Worm (Caenorhabditis elegans) whole organism, L1 larva: Measurements from ENCODE around the gene rbc-1.

ENCODE experiments used
- C16A3.4 ChIP-seq: fragments of 150-350 bp; optimal IDR thresholded peaks from 2 replicates; lab custom pipeline; 2014; ENCODE audit warnings: missing biosample characterization, missing genetic modification characterization
- F16B12.6 ChIP-seq: fragments of 150-350 bp; optimal IDR thresholded peaks from 2 replicates; lab custom pipeline; 2014; ENCODE audit warnings: missing biosample characterization, missing genetic modification characterization
- Y116A8C.19 ChIP-seq: sonication (generic microtip); optimal IDR thresholded peaks from 2 replicates; lab custom pipeline; 2016; ENCODE audit warnings: missing compliant biosample characterization, missing genetic modification characterization, borderline replicate concordance
- alr-1 ChIP-seq: fragments of 200-800 bp; sonication (Bioruptor generic); optimal IDR thresholded peaks from 2 replicates; lab custom pipeline; 2018; ENCODE audit warnings: borderline replicate concordance, mild to moderate bottlenecking, missing genetic modification characterization, missing compliant biosample characterization
- ceh-63 ChIP-seq: fragments of 200-800 bp; sonication (Bioruptor generic); optimal IDR thresholded peaks from 2 replicates; lab custom pipeline; 2018; ENCODE audit warnings: mild to moderate bottlenecking, missing genetic modification characterization, missing compliant biosample characterization
- ceh-8 ChIP-seq: fragments of 200-800 bp; sonication (Bioruptor generic); optimal IDR thresholded peaks from 2 replicates; lab custom pipeline; 2018; ENCODE audit warnings: mild to moderate bottlenecking, missing genetic modification characterization, moderate library complexity, missing compliant biosample characterization
- efl-1 ChIP-seq, 4 experiments: fragments of 150-350 bp; optimal IDR thresholded peaks in 3 of 4; peaks in 1 of 4; 1 replicate in 1 of 4; 2 replicates in 3 of 4; lab custom pipeline; 2014; ENCODE audit warnings: missing biosample characterization in 2 of 4, missing genetic modification characterization in 2 of 4, missing genetic modification reagents in 2 of 4
- fkh-10 ChIP-seq: sonication (generic microtip); optimal IDR thresholded peaks from 2 replicates; lab custom pipeline; 2017; ENCODE audit warnings: missing biosample characterization, missing genetic modification reagents, missing genetic modification characterization
- fkh-4 ChIP-seq: sonication (generic microtip); optimal IDR thresholded peaks from 2 replicates; lab custom pipeline; 2016; ENCODE audit warnings: missing compliant biosample characterization, missing genetic modification characterization, borderline replicate concordance
- fkh-8 ChIP-seq: sonication (generic microtip); optimal IDR thresholded peaks from 2 replicates; lab custom pipeline; 2016; ENCODE audit warnings: mild to moderate bottlenecking, missing genetic modification characterization, missing compliant biosample characterization
- hlh-4 ChIP-seq: sonication (generic microtip); optimal IDR thresholded peaks from 2 replicates; lab custom pipeline; 2016; ENCODE audit warnings: mild to moderate bottlenecking, missing genetic modification characterization, missing compliant biosample characterization
- hpl-2 ChIP-seq: fragments of 150-350 bp; optimal IDR thresholded peaks from 2 replicates; lab custom pipeline; 2014; ENCODE audit warnings: missing biosample characterization, missing genetic modification reagents, missing genetic modification characterization
- irx-1 ChIP-seq: sonication (generic microtip); optimal IDR thresholded peaks from 2 replicates; lab custom pipeline; 2016; ENCODE audit warnings: missing genetic modification characterization, missing compliant biosample characterization
- isw-1 ChIP-seq: fragments of 200-800 bp; sonication (Bioruptor generic); IDR thresholded peaks from 2 replicates; pipeline ENCODE4 v1.3.6; 2022; ENCODE audit warnings: missing genetic modification characterization, missing compliant biosample characterization
- jun-1 ChIP-seq: fragments of 150-350 bp; optimal IDR thresholded peaks from 2 replicates; lab custom pipeline; 2014; ENCODE audit warnings: missing biosample characterization, missing genetic modification reagents, missing genetic modification characterization
- lin-13 ChIP-seq: fragments of 150-350 bp; optimal IDR thresholded peaks from 2 replicates; lab custom pipeline; 2014; ENCODE audit warnings: missing biosample characterization, missing genetic modification reagents, missing genetic modification characterization
- lin-14 ChIP-seq: fragments of 200-800 bp; sonication (Bioruptor generic); optimal IDR thresholded peaks from 2 replicates; lab custom pipeline; 2018; ENCODE audit warnings: mild to moderate bottlenecking, missing genetic modification characterization, moderate library complexity, missing compliant biosample characterization
- lin-15B ChIP-seq: fragments of 150-350 bp; sonication (generic microtip); optimal IDR thresholded peaks from 3 replicates; lab custom pipeline; 2014; ENCODE audit warnings: missing biosample characterization, missing genetic modification characterization
- lin-35 ChIP-seq, 2 experiments: fragments of 150-350 bp; optimal IDR thresholded peaks; 2 replicates each; lab custom pipeline; 2014; ENCODE audit warnings: missing biosample characterization in 2 of 2, missing genetic modification characterization in 2 of 2, missing genetic modification reagents in 2 of 2
- lir-3 ChIP-seq: sonication (generic microtip); optimal IDR thresholded peaks from 2 replicates; lab custom pipeline; 2016; ENCODE audit warnings: mild to moderate bottlenecking, missing genetic modification characterization, moderate library complexity, missing compliant biosample characterization; ENCODE audit not compliant: poor library complexity
- mdl-1 ChIP-seq, 2 experiments: fragments of 150-350 bp; optimal IDR thresholded peaks; 2 replicates each; lab custom pipeline; 2014 to 2017; ENCODE audit warnings: missing biosample characterization in 2 of 2, missing genetic modification characterization in 2 of 2, inconsistent platforms in 1 of 2
- nhr-11 ChIP-seq: fragments of 150-350 bp; optimal IDR thresholded peaks from 2 replicates; lab custom pipeline; 2014; ENCODE audit warnings: missing biosample characterization, missing genetic modification characterization
- nhr-12 ChIP-seq: sonication (generic microtip); optimal IDR thresholded peaks from 2 replicates; lab custom pipeline; 2017; ENCODE audit warnings: missing biosample characterization, missing genetic modification characterization
- nhr-19 ChIP-seq: fragments of 200-800 bp; sonication (Bioruptor generic); conservative IDR thresholded peaks from 2 replicates; pipeline ENCODE4 v1.3.6; 2022; ENCODE audit warnings: missing genetic modification characterization, missing compliant biosample characterization
- nhr-237 ChIP-seq: fragments of 150-350 bp; optimal IDR thresholded peaks from 2 replicates; lab custom pipeline; 2014; ENCODE audit warnings: missing biosample characterization, missing genetic modification characterization
- nhr-28 ChIP-seq: fragments of 150-350 bp; optimal IDR thresholded peaks from 2 replicates; lab custom pipeline; 2014; ENCODE audit warnings: missing biosample characterization, missing genetic modification characterization
- nhr-71 ChIP-seq: sonication (generic microtip); optimal IDR thresholded peaks from 2 replicates; lab custom pipeline; 2016; ENCODE audit warnings: mild to moderate bottlenecking, missing genetic modification characterization, moderate library complexity, missing compliant biosample characterization
- nhr-76 ChIP-seq: sonication (generic microtip); optimal IDR thresholded peaks from 2 replicates; lab custom pipeline; 2017; ENCODE audit warnings: missing biosample characterization, missing genetic modification characterization
- pax-3 ChIP-seq: fragments of 200-800 bp; sonication (Bioruptor generic); optimal IDR thresholded peaks from 2 replicates; lab custom pipeline; 2018; ENCODE audit warnings: mild to moderate bottlenecking, missing genetic modification characterization, moderate library complexity, missing compliant biosample characterization
- pqm-1 ChIP-seq: sonication (generic microtip); optimal IDR thresholded peaks from 3 replicates; lab custom pipeline; 2017; ENCODE audit warnings: missing biosample characterization, missing genetic modification characterization
- rnt-1 ChIP-seq: sonication (generic microtip); optimal IDR thresholded peaks from 2 replicates; lab custom pipeline; 2016; ENCODE audit warnings: mild to moderate bottlenecking, missing genetic modification characterization, moderate library complexity, missing compliant biosample characterization
- skn-1 ChIP-seq: fragments of 150-350 bp; optimal IDR thresholded peaks from 2 replicates; lab custom pipeline; 2014; ENCODE audit warnings: missing biosample characterization, missing genetic modification characterization
- snu-23 ChIP-seq: sonication (generic microtip); optimal IDR thresholded peaks from 2 replicates; lab custom pipeline; 2016; ENCODE audit warnings: missing genetic modification characterization, missing compliant biosample characterization
- sox-4 ChIP-seq: sonication (generic microtip); optimal IDR thresholded peaks from 2 replicates; lab custom pipeline; 2016; ENCODE audit warnings: missing genetic modification characterization, missing compliant biosample characterization
- sptf-1 ChIP-seq: fragments of 150-350 bp; optimal IDR thresholded peaks from 2 replicates; lab custom pipeline; 2014; ENCODE audit warnings: missing biosample characterization, missing genetic modification characterization
- swsn-7 ChIP-seq: sonication (generic microtip); optimal IDR thresholded peaks from 2 replicates; lab custom pipeline; 2016; ENCODE audit warnings: missing genetic modification characterization, missing compliant biosample characterization
- tbx-2 ChIP-seq: sonication (generic microtip); optimal IDR thresholded peaks from 2 replicates; lab custom pipeline; 2016; ENCODE audit warnings: missing genetic modification characterization, missing compliant biosample characterization
- tlp-1 ChIP-seq: fragments of 150-350 bp; optimal IDR thresholded peaks from 2 replicates; lab custom pipeline; 2014; ENCODE audit warnings: missing biosample characterization, missing genetic modification characterization
- unc-130 ChIP-seq: fragments of 150-350 bp; optimal IDR thresholded peaks from 2 replicates; lab custom pipeline; 2017; ENCODE audit warnings: missing biosample characterization, missing genetic modification characterization, inconsistent platforms
- unc-98 ChIP-seq: fragments of 200-800 bp; sonication (Bioruptor generic); IDR thresholded peaks from 2 replicates; pipeline ENCODE4 v1.3.6; 2022; ENCODE audit warnings: missing genetic modification characterization, missing compliant biosample characterization
- vab-15 ChIP-seq: sonication (generic microtip); optimal IDR thresholded peaks from 2 replicates; lab custom pipeline; 2017; ENCODE audit warnings: missing genotype, mild to moderate bottlenecking, missing genetic modification characterization, missing compliant biosample characterization
- zip-4 ChIP-seq: fragments of 200-800 bp; sonication (Bioruptor generic); optimal IDR thresholded peaks from 2 replicates; lab custom pipeline; 2018; ENCODE audit warnings: mild to moderate bottlenecking, missing genetic modification characterization, moderate library complexity, missing compliant biosample characterization
- ztf-11 ChIP-seq, 2 experiments: sonication (generic microtip); optimal IDR thresholded peaks; 2 replicates each; lab custom pipeline; 2016 to 2017; ENCODE audit warnings: missing genetic modification characterization in 2 of 2, missing biosample characterization in 1 of 2, missing compliant biosample characterization in 1 of 2
- ztf-4 ChIP-seq: fragments of 150-350 bp; optimal IDR thresholded peaks from 2 replicates; lab custom pipeline; 2014; ENCODE audit warnings: missing biosample characterization, missing genetic modification characterization

rbc-1 gene

DNA sequence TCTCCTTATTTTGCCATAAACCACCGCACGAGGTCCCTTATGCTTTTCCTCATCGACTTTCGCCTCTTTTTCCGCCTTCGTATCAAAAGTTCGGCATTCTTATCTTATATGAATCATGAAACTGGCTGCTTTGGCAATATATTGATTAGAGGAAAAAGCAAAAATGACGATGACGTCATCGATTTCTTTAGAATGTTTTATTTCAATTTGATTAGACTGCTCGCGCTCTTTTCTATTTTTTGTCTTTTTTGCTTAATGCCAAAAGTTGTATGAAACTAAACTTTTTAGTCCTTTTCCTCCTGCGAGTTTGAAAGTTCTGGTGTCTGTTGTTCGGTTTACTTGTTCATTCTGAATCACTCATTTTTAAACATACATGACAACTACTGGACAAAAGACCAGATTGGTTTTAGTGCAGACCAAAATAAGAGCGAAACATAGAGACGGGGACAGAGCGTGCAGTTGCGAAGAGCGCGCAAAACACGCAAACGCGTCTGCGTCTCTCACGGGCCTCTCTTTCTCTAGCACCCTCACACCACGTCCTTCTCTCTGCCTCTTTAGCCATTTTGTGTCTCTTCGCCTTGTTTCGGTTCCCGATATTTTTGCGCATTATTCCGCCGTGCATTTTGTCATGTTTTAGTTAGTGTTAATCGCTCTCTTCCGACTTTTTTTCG lies 946 bp upstream of the rbc-1 start (continued):
- TF ChIP-seq unc-98 (GFP tag; lab: Robert Waterston, UW), result no peak
- peak; percentile 23 for TF ChIP-seq isw-1 (GFP tag; lab: Robert Waterston, UW)
- peak; percentile 68 for TF ChIP-seq nhr-71 (tag; lab: Kevin White, UChicago)
- peak; percentile 53 for TF ChIP-seq fkh-8
- TF ChIP-seq rnt-1 (tag; lab: Kevin White, UChicago), result peak; percentile 44
- peak; percentile 47 for TF ChIP-seq swsn-7 (tag; lab: Kevin White, UChicago)
- no peak for TF ChIP-seq alr-1
- TF ChIP-seq pqm-1 (tag; lab: Kevin White, UChicago), result no peak
- TF ChIP-seq irx-1 (tag; lab: Kevin White, UChicago), result no peak
- TF ChIP-seq hpl-2 (GFP tag; lab: Kevin White, UChicago), result no peak
- peak in 1 of 2 experiments; percentile 66 for TF ChIP-seq mdl-1 (tag; optimal IDR thresholded peaks at IDR 0.05; lab: Kevin White, UChicago)
- TF ChIP-seq nhr-237 (tag; lab: Kevin White, UChicago), result no peak
- TF ChIP-seq lin-35 (GFP tag; optimal IDR thresholded peaks at IDR 0.05; lab: Kevin White, UChicago), result peak; percentile 25 to 49
- no peak for TF ChIP-seq ztf-11 (tag; optimal IDR thresholded peaks at IDR 0.05; lab: Kevin White, UChicago)
- TF ChIP-seq nhr-19 (GFP tag; lab: Robert Waterston, UW), result no peak
- no peak for TF ChIP-seq lin-13
- TF ChIP-seq ceh-63 (GFP tag; lab: Kevin White, UChicago), result no peak
- TF ChIP-seq hlh-4 (tag; lab: Kevin White, UChicago), result no peak
- TF ChIP-seq C16A3.4 (tag; lab: Kevin White, UChicago), result no peak
- TF ChIP-seq snu-23 (GFP tag; lab: Kevin White, UChicago), result peak; percentile 83
- TF ChIP-seq zip-4 (GFP tag; lab: Kevin White, UChicago), result no peak
- no peak for TF ChIP-seq nhr-76 (tag; lab: Kevin White, UChicago)
- no peak for TF ChIP-seq unc-130 (tag; lab: Kevin White, UChicago)
- peak; percentile 17 for TF ChIP-seq ceh-8
- no peak for TF ChIP-seq pax-3 (tag; lab: Kevin White, UChicago)
- TF ChIP-seq tlp-1, result no peak
- TF ChIP-seq skn-1 (tag; lab: Kevin White, UChicago), result no peak
- no peak for TF ChIP-seq Y116A8C.19 (tag; lab: Kevin White, UChicago)
- no peak for TF ChIP-seq nhr-12 (tag; lab: Kevin White, UChicago)
- no peak for TF ChIP-seq sptf-1 (tag; lab: Kevin White, UChicago)
- TF ChIP-seq lin-14 (GFP tag; lab: Kevin White, UChicago), result peak; percentile 86
- no peak for TF ChIP-seq fkh-10 (GFP tag; lab: Kevin White, UChicago)

DNA sequence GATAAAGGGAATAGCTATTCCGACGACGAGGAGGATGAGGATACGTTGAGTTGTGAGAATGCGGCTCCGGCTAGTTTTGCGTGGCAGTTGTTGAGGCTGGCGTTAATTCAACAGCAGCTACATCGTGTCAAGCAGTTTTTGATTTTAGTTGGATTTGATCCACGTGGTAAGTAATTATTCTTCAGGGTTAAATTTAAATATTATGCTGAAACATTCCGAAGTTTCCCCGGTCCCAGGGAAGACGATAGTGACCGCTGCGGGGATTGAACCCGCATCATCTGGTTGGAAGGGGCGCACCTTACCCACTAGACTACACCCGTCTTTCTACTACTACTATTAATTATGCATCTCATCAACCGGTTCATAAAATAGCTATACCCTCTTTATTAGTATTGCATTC lies 10.0 kb downstream of the rbc-1 start:
- TF ChIP-seq unc-98 (GFP tag; lab: Robert Waterston, UW), result no peak
- no peak for TF ChIP-seq swsn-7 (tag; lab: Kevin White, UChicago)
- no peak for TF ChIP-seq nhr-11 (tag; lab: Kevin White, UChicago)
- TF ChIP-seq mdl-1 (tag; optimal IDR thresholded peaks at IDR 0.05; lab: Kevin White, UChicago), result no peak
- no peak for TF ChIP-seq sox-4
- no peak for TF ChIP-seq lin-15B (tag; lab: Kevin White, UChicago)
- no peak for TF ChIP-seq F16B12.6 (tag; lab: Kevin White, UChicago)
- TF ChIP-seq fkh-4, result no peak
- no peak for TF ChIP-seq tbx-2 (tag; lab: Kevin White, UChicago)
- no peak for TF ChIP-seq jun-1 (tag; lab: Kevin White, UChicago)
- TF ChIP-seq isw-1 (GFP tag; lab: Robert Waterston, UW), result no peak
- no peak for TF ChIP-seq nhr-28 (tag; lab: Kevin White, UChicago)
- TF ChIP-seq efl-1 (optimal IDR thresholded peaks at IDR 0.05; lab: Kevin White, UChicago), result no peak
- no peak for TF ChIP-seq efl-1 (GFP tag; optimal IDR thresholded peaks at IDR 0.05 in 1 of 2; lab: Kevin White, UChicago)
- TF ChIP-seq vab-15 (tag; lab: Kevin White, UChicago), result no peak
- no peak for TF ChIP-seq ztf-4 (tag; lab: Kevin White, UChicago)
- no peak for TF ChIP-seq nhr-237 (tag; lab: Kevin White, UChicago)
- no peak for TF ChIP-seq lir-3 (tag; lab: Kevin White, UChicago)
